Fruit fly (Drosophila melanogaster): ENCODE measurements around the gene CG31140.

The CG31140 gene

dm6 chr3R:23996224-23996623, 33.2 kb downstream of the CG31140 start, which contains the start of gene LSm3 (continued):
- no peak for TF ChIP-seq dimm (GFP tag; IDR thresholded peaks at IDR 0.05)
- TF ChIP-seq CG18011 (GFP tag; optimal IDR thresholded peaks at IDR 0.05): no peak
- no peak for TF ChIP-seq Bteb2 (GFP tag; optimal IDR thresholded peaks at IDR 0.05)
- TF ChIP-seq MESR4 (GFP tag; optimal IDR thresholded peaks at IDR 0.05): peak; percentile 28
- no peak for TF ChIP-seq shn (GFP tag; optimal IDR thresholded peaks at IDR 0.05)
- TF ChIP-seq Lhr (GFP tag; optimal IDR thresholded peaks at IDR 0.05): no peak
- TF ChIP-seq vfl (GFP tag; optimal IDR thresholded peaks at IDR 0.05): no peak
- TF ChIP-seq vnd (GFP tag; IDR thresholded peaks at IDR 0.05; ENCODE audit: partially characterized antibody): no peak
- TF ChIP-seq CG15011 (GFP tag; optimal IDR thresholded peaks at IDR 0.05): no peak
- TF ChIP-seq mam (GFP tag; optimal IDR thresholded peaks at IDR 0.05): no peak
- no peak for TF ChIP-seq phol (tag; optimal IDR thresholded peaks at IDR 0.05)
- no peak for TF ChIP-seq CG12299 (tag; optimal IDR thresholded peaks at IDR 0.05)
- no peak for TF ChIP-seq ap (GFP tag; IDR thresholded peaks at IDR 0.05)
- TF ChIP-seq CG17186 (GFP tag; optimal IDR thresholded peaks at IDR 0.05): peak; percentile 99
- peak; percentile 48 for TF ChIP-seq E2f2 (GFP tag; IDR thresholded peaks at IDR 0.05)
- TF ChIP-seq twi (tag; optimal IDR thresholded peaks at IDR 0.05): no peak
- no peak for TF ChIP-seq CG11085 (GFP tag; IDR thresholded peaks at IDR 0.05)
- no peak for TF ChIP-seq pros (GFP tag; optimal IDR thresholded peaks at IDR 0.05)
- TF ChIP-seq Lim3 (GFP tag; IDR thresholded peaks at IDR 0.05): no peak
- peak; percentile 22 for TF ChIP-seq CG1603 (tag; optimal IDR thresholded peaks at IDR 0.05)
- TF ChIP-seq Atf-2 (GFP tag; optimal IDR thresholded peaks at IDR 0.05): no peak
- no peak for TF ChIP-seq Doc3 (GFP tag; IDR thresholded peaks at IDR 0.05; ENCODE audit: partially characterized antibody)
- no peak for TF ChIP-seq CG3065 (GFP tag; optimal IDR thresholded peaks at IDR 0.05)
- TF ChIP-seq CG10543 (GFP tag; optimal IDR thresholded peaks at IDR 0.05): no peak
- TF ChIP-seq tgo (GFP tag; IDR thresholded peaks at IDR 0.05): no peak
- TF ChIP-seq HLH3B (GFP tag; IDR thresholded peaks at IDR 0.05): no peak
- TF ChIP-seq CoRest (tag; optimal IDR thresholded peaks at IDR 0.05): peak; percentile 47
- TF ChIP-seq HLH54F (GFP tag; optimal IDR thresholded peaks at IDR 0.05): no peak
- TF ChIP-seq CG7839 (tag; optimal IDR thresholded peaks at IDR 0.05): no peak
- no peak for TF ChIP-seq Side (GFP tag; optimal IDR thresholded peaks at IDR 0.05)
- no peak for TF ChIP-seq jumu (GFP tag; optimal IDR thresholded peaks at IDR 0.05)
- no peak for TF ChIP-seq knrl (GFP tag; IDR thresholded peaks at IDR 0.05; ENCODE audit: partially characterized antibody)
- TF ChIP-seq CG33557 (GFP tag; optimal IDR thresholded peaks at IDR 0.05): no peak
- 0 out of 3 replicates have a peak, but pooled peaks have one; percentile 51 for TF ChIP-seq ci (GFP tag; IDR thresholded peaks at IDR 0.05)
- no peak for TF ChIP-seq CG12071 (GFP tag; optimal IDR thresholded peaks at IDR 0.05)
- no peak for TF ChIP-seq CG17359 (tag; optimal IDR thresholded peaks at IDR 0.05)
- no peak for TF ChIP-seq insv (GFP tag; optimal IDR thresholded peaks at IDR 0.05)
- no peak for TF ChIP-seq cas (GFP tag; IDR thresholded peaks at IDR 0.05)
- TF ChIP-seq CG4730 (GFP tag; IDR thresholded peaks at IDR 0.05): no peak
- no peak for TF ChIP-seq CG13624 (GFP tag; optimal IDR thresholded peaks at IDR 0.05)
- TF ChIP-seq CG32772 (GFP tag; IDR thresholded peaks at IDR 0.05): no peak
- no peak for TF ChIP-seq onecut (GFP tag; IDR thresholded peaks at IDR 0.05)
- TF ChIP-seq CG10147 (GFP tag; optimal IDR thresholded peaks at IDR 0.05): no peak
- no peak for TF ChIP-seq Trl (optimal IDR thresholded peaks at IDR 0.05)
- TF ChIP-seq Trl (GFP tag; optimal IDR thresholded peaks at IDR 0.05): no peak
- no peak for TF ChIP-seq CG31224 (GFP tag; IDR thresholded peaks at IDR 0.05)
- no peak for TF ChIP-seq CG7556 (GFP tag; optimal IDR thresholded peaks at IDR 0.05)
- TF ChIP-seq zfh1 (GFP tag; IDR thresholded peaks at IDR 0.05): no peak
- TF ChIP-seq ase (GFP tag; IDR thresholded peaks at IDR 0.05): no peak
- no peak for TF ChIP-seq Aef1 (GFP tag; IDR thresholded peaks at IDR 0.05)
- TF ChIP-seq nmo (GFP tag; optimal IDR thresholded peaks at IDR 0.05): no peak
- TF ChIP-seq slou (GFP tag; optimal IDR thresholded peaks at IDR 0.05): no peak
- no peak for TF ChIP-seq repo (GFP tag; optimal IDR thresholded peaks at IDR 0.05)

Measured in whole organism, embryonic.